Fruit fly (Drosophila melanogaster) whole organism, embryonic: ENCODE measurements around the gene lin-52.
A peak's percentile ranks its signal among the peaks of the same experiment; 100 is the strongest.

Experiments used
- Aef1 ChIP-seq: fragments of 200-800 bp; sonication (Bioruptor generic); IDR thresholded peaks from 3 replicates; pipeline ENCODE4 v1.3.6; 2022; ENCODE audit warnings: missing biosample characterization, missing genetic modification characterization
- Atf-2 ChIP-seq: fragments of 200-800 bp; sonication (Bioruptor generic); optimal IDR thresholded peaks from 2 replicates; lab custom pipeline; 2016; ENCODE audit warnings: missing biosample characterization, missing genetic modification characterization
- Bdp1 ChIP-seq: fragments of 200-800 bp; sonication (Bioruptor generic); optimal IDR thresholded peaks from 3 replicates; lab custom pipeline; 2016; ENCODE audit warnings: missing biosample characterization, missing genetic modification characterization
- Blimp-1 ChIP-seq: fragments of 200-800 bp; sonication (Bioruptor generic); optimal IDR thresholded peaks from 3 replicates; lab custom pipeline; 2018; ENCODE audit warnings: missing biosample characterization, missing genetic modification characterization, mild to moderate bottlenecking, moderate library complexity, missing genetic modification reagents
- CG10462 ChIP-seq: fragments of 200-800 bp; sonication (Bioruptor generic); optimal IDR thresholded peaks from 2 replicates; lab custom pipeline; 2016; ENCODE audit warnings: missing biosample characterization, missing genetic modification characterization
- CG11695 ChIP-seq: fragments of 200-800 bp; sonication (Bioruptor generic); IDR thresholded peaks from 3 replicates; pipeline ENCODE4 v1.3.6; 2022; ENCODE audit warnings: missing biosample characterization, missing genetic modification characterization
- CG12299 ChIP-seq: fragments of 200-800 bp; sonication (Bioruptor generic); optimal IDR thresholded peaks from 2 replicates; lab custom pipeline; 2018; ENCODE audit warnings: missing biosample characterization, mild to moderate bottlenecking, missing genetic modification characterization
- CG12769 ChIP-seq: fragments of 200-800 bp; sonication (Bioruptor generic); optimal IDR thresholded peaks from 2 replicates; lab custom pipeline; 2019; ENCODE audit warnings: missing biosample characterization, mild to moderate bottlenecking, missing genetic modification characterization, moderate library complexity
- CG13624 ChIP-seq: fragments of 200-800 bp; sonication (Bioruptor generic); optimal IDR thresholded peaks from 2 replicates; lab custom pipeline; 2016; ENCODE audit warnings: missing biosample characterization, missing genetic modification characterization
- CG13894 ChIP-seq: fragments of 200-800 bp; sonication (Bioruptor generic); optimal IDR thresholded peaks from 3 replicates; lab custom pipeline; 2018; ENCODE audit warnings: missing biosample characterization, mild to moderate bottlenecking, missing genetic modification characterization, moderate library complexity
- CG14667 ChIP-seq: fragments of 200-800 bp; sonication (Bioruptor generic); IDR thresholded peaks from 2 replicates; pipeline ENCODE4 v1.3.6; 2022; ENCODE audit warnings: missing biosample characterization, missing genetic modification characterization
- CG1602 ChIP-seq: fragments of 200-800 bp; sonication (Bioruptor generic); optimal IDR thresholded peaks from 3 replicates; lab custom pipeline; 2016; ENCODE audit warnings: missing biosample characterization, missing genetic modification characterization
- CG17328 ChIP-seq: fragments of 200-800 bp; sonication (Bioruptor generic); IDR thresholded peaks from 2 replicates; pipeline ENCODE4 v1.3.6; 2022; ENCODE audit warnings: missing biosample characterization, missing genetic modification characterization
- CG2120 ChIP-seq: fragments of 200-800 bp; sonication (Bioruptor generic); optimal IDR thresholded peaks from 3 replicates; lab custom pipeline; 2016; ENCODE audit warnings: missing biosample characterization, missing genetic modification characterization
- CG32767 ChIP-seq: fragments of 200-800 bp; sonication (Bioruptor generic); IDR thresholded peaks from 2 replicates; pipeline ENCODE4 v1.3.6; 2022; ENCODE audit warnings: missing biosample characterization, missing genetic modification characterization
- CG34376 ChIP-seq: fragments of 200-800 bp; sonication (Bioruptor generic); optimal IDR thresholded peaks from 2 replicates; lab custom pipeline; 2018; ENCODE audit warnings: missing biosample characterization, mild to moderate bottlenecking, missing genetic modification characterization
- CG3838 ChIP-seq: fragments of 200-800 bp; sonication (Bioruptor generic); optimal IDR thresholded peaks from 3 replicates; lab custom pipeline; 2016; ENCODE audit warnings: missing biosample characterization, missing genetic modification characterization
- CG6689 ChIP-seq: fragments of 200-800 bp; sonication (Bioruptor generic); IDR thresholded peaks from 2 replicates; pipeline ENCODE4 v1.3.6; 2022; ENCODE audit warnings: missing biosample characterization, missing genetic modification characterization
- CG7786 ChIP-seq: fragments of 200-800 bp; sonication (Bioruptor generic); optimal IDR thresholded peaks from 2 replicates; lab custom pipeline; 2016; ENCODE audit warnings: missing biosample characterization, missing genetic modification characterization
- CG9215 ChIP-seq: fragments of 200-800 bp; sonication (Bioruptor generic); IDR thresholded peaks from 2 replicates; pipeline ENCODE4 v1.3.6; 2022; ENCODE audit warnings: missing biosample characterization, missing genetic modification characterization
- CG9609 ChIP-seq: fragments of 200-800 bp; sonication (Bioruptor generic); optimal IDR thresholded peaks from 3 replicates; lab custom pipeline; 2016; ENCODE audit warnings: missing biosample characterization, missing genetic modification characterization
- Elba2 ChIP-seq: fragments of 200-800 bp; sonication (Bioruptor generic); optimal IDR thresholded peaks from 3 replicates; lab custom pipeline; 2016; ENCODE audit warnings: missing biosample characterization, missing genetic modification characterization
- Fer1 ChIP-seq: fragments of 200-800 bp; sonication (Bioruptor generic); optimal IDR thresholded peaks from 2 replicates; lab custom pipeline; 2017; ENCODE audit warnings: missing biosample characterization, mild to moderate bottlenecking, missing genetic modification characterization
- H15 ChIP-seq: fragments of 200-800 bp; sonication (Bioruptor generic); IDR thresholded peaks from 3 replicates; pipeline ENCODE4 v1.3.6; 2022; ENCODE audit warnings: missing biosample characterization, missing genetic modification characterization
- H2.0 ChIP-seq: fragments of 200-800 bp; sonication (Bioruptor generic); IDR thresholded peaks from 2 replicates; pipeline ENCODE4 v1.3.6; 2022; ENCODE audit warnings: missing biosample characterization, missing genetic modification characterization
- HLHmδ ChIP-seq: fragments of 200-800 bp; sonication (Bioruptor generic); optimal IDR thresholded peaks from 2 replicates; lab custom pipeline; 2018; ENCODE audit warnings: missing biosample characterization, mild to moderate bottlenecking, missing genetic modification characterization, moderate library complexity
- Hr3 ChIP-seq: fragments of 200-800 bp; sonication (Bioruptor generic); optimal IDR thresholded peaks from 3 replicates; lab custom pipeline; 2016; ENCODE audit warnings: missing biosample characterization, missing genetic modification characterization
- Pdp1 ChIP-seq, 2 experiments: fragments of 200-800 bp; sonication (Bioruptor generic); optimal IDR thresholded peaks; 3 replicates each; lab custom pipeline; 2016; ENCODE audit warnings: missing biosample characterization in 2 of 2, missing genetic modification characterization in 2 of 2, mild to moderate bottlenecking in 1 of 2, moderate library complexity in 1 of 2
- ab ChIP-seq: fragments of 200-800 bp; sonication (Bioruptor generic); optimal IDR thresholded peaks from 2 replicates; lab custom pipeline; 2016; ENCODE audit warnings: missing biosample characterization, missing genetic modification characterization
- ap ChIP-seq: fragments of 200-800 bp; sonication (Bioruptor generic); IDR thresholded peaks from 2 replicates; pipeline ENCODE4 v1.3.6; 2022; ENCODE audit warnings: missing biosample characterization, missing genetic modification characterization
- ash1 ChIP-seq: fragments of 200-800 bp; sonication (Bioruptor generic); optimal IDR thresholded peaks from 2 replicates; lab custom pipeline; 2018; ENCODE audit warnings: missing biosample characterization, mild to moderate bottlenecking, missing genetic modification characterization
- az2 ChIP-seq: fragments of 200-800 bp; sonication (Bioruptor generic); optimal IDR thresholded peaks from 3 replicates; lab custom pipeline; 2016; ENCODE audit warnings: missing biosample characterization, missing genetic modification characterization
- bcd ChIP-seq: fragments of 200-800 bp; sonication (Bioruptor generic); optimal IDR thresholded peaks from 2 replicates; lab custom pipeline; 2017; ENCODE audit warnings: missing biosample characterization, mild to moderate bottlenecking, missing genetic modification characterization
- chinmo ChIP-seq: fragments of 200-800 bp; sonication (Bioruptor generic); IDR thresholded peaks from 4 replicates; pipeline ENCODE4 v1.3.6; 2022; ENCODE audit warnings: missing biosample characterization, missing genetic modification characterization; ENCODE audit not compliant: partially characterized antibody
- cwo ChIP-seq: fragments of 200-800 bp; sonication (Bioruptor generic); optimal IDR thresholded peaks from 3 replicates; lab custom pipeline; 2017; ENCODE audit warnings: missing biosample characterization, missing genetic modification characterization, mild to moderate bottlenecking, moderate library complexity, missing genetic modification reagents
- dmrt11E ChIP-seq: fragments of 200-800 bp; sonication (Bioruptor generic); optimal IDR thresholded peaks from 3 replicates; lab custom pipeline; 2018; ENCODE audit warnings: missing biosample characterization, mild to moderate bottlenecking, missing genetic modification characterization, moderate library complexity
- exex ChIP-seq: fragments of 200-800 bp; sonication (Bioruptor generic); optimal IDR thresholded peaks from 4 replicates; lab custom pipeline; 2018; ENCODE audit warnings: missing biosample characterization, mild to moderate bottlenecking, missing genetic modification characterization, moderate library complexity
- gcm2 ChIP-seq: fragments of 200-800 bp; sonication (Bioruptor generic); optimal IDR thresholded peaks from 2 replicates; lab custom pipeline; 2016; ENCODE audit warnings: missing biosample characterization, missing genetic modification characterization
- grau ChIP-seq: fragments of 200-800 bp; optimal IDR thresholded peaks from 3 replicates; lab custom pipeline; 2019; ENCODE audit warnings: missing biosample characterization, mild to moderate bottlenecking, missing genetic modification characterization, moderate library complexity
- grn ChIP-seq: fragments of 200-800 bp; sonication (Bioruptor generic); optimal IDR thresholded peaks from 3 replicates; lab custom pipeline; 2017; ENCODE audit warnings: missing biosample characterization, missing genetic modification characterization
- hb ChIP-seq: fragments of 200-800 bp; sonication (Bioruptor generic); IDR thresholded peaks from 3 replicates; pipeline ENCODE4 v1.3.6; 2022; ENCODE audit warnings: missing biosample characterization, missing genetic modification characterization; ENCODE audit not compliant: partially characterized antibody
- klu ChIP-seq: fragments of 200-800 bp; sonication (Bioruptor generic); IDR thresholded peaks from 2 replicates; pipeline ENCODE4 v1.3.6; 2022; ENCODE audit warnings: missing biosample characterization, missing genetic modification characterization
- lola ChIP-seq, 3 experiments: fragments of >200 bp in 2 of 3; fragments of 200-800 bp in 1 of 3; sonication (Bioruptor generic) in 1 of 3; optimal IDR thresholded peaks; 2 replicates each; lab custom pipeline; 2017 to 2019; ENCODE audit warnings: missing biosample characterization in 3 of 3, missing genetic modification characterization in 3 of 3, mild to moderate bottlenecking in 1 of 3, moderate library complexity in 1 of 3
- mirr ChIP-seq: fragments of 200-800 bp; sonication (Bioruptor generic); optimal IDR thresholded peaks from 3 replicates; lab custom pipeline; 2018; ENCODE audit warnings: missing biosample characterization, mild to moderate bottlenecking, missing genetic modification characterization
- repo ChIP-seq: fragments of 200-800 bp; sonication (Bioruptor generic); optimal IDR thresholded peaks from 2 replicates; lab custom pipeline; 2016; ENCODE audit warnings: missing biosample characterization, missing genetic modification characterization
- scrt ChIP-seq: fragments of 200-800 bp; sonication (Bioruptor generic); optimal IDR thresholded peaks from 2 replicates; lab custom pipeline; 2018; ENCODE audit warnings: missing biosample characterization, mild to moderate bottlenecking, missing genetic modification characterization, moderate library complexity
- tna ChIP-seq: fragments of 200-800 bp; sonication (Bioruptor generic); IDR thresholded peaks from 2 replicates; pipeline ENCODE4 v1.3.6; 2022; ENCODE audit warnings: missing biosample characterization, missing genetic modification characterization; ENCODE audit not compliant: partially characterized antibody

The lin-52 gene

DNA sequence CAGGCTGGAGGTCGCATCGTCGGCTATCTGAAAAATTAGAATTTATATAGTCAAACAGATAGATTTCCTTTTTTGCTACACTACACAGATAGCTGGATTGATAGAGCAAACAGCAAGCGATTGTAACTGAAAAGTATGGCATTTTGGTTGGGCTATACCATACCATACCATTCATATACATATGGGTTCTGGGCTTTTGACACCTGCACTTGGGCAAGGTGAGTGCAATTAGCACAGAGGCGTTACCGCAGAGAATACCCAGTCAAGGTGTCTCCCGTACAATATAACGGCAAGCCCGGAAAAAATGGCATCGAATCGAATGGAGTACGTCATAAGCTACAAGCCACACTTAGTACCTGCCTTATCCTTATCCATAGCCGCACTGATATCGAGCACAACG, 40.0 kb downstream of the lin-52 start:
- TF ChIP-seq mirr (GFP tag; lab: Kevin White, UChicago), result no peak
- TF ChIP-seq, all 482 proteins: peak for 0

dm6 chrX:5712966-5713365, 41.8 kb downstream of the lin-52 start:
- peak in 1 of 2 experiments; percentile 54 for TF ChIP-seq Pdp1 (GFP tag; optimal IDR thresholded peaks at IDR 0.05; lab: Kevin White, UChicago)
- no peak for TF ChIP-seq CG11695 (GFP tag; lab: Robert Waterston, UW)
- no peak for TF ChIP-seq CG12299 (tag; lab: Kevin White, UChicago)
- no peak for TF ChIP-seq CG13624 (GFP tag; lab: Kevin White, UChicago)
- TF ChIP-seq, all 482 proteins: peak for 1

dm6 chrX:5705899-5706312, 48.9 kb downstream of the lin-52 start:
- TF ChIP-seq CG13894 (peak; percentile 95), CG7786 (GFP tag; lab: Kevin White, UChicago) (peak; percentile 41), tna (GFP tag; lab: Robert Waterston, UW) (no peak), Bdp1 (GFP tag; lab: Kevin White, UChicago) (peak; percentile 19), Aef1 (GFP tag; lab: Robert Waterston, UW) (peak; percentile 90), cwo (GFP tag; lab: Kevin White, UChicago) (peak; percentile 89), ap (GFP tag; lab: Robert Waterston, UW) (peak; percentile 80), klu (GFP tag; lab: Robert Waterston, UW) (peak; percentile 90), HLHmδ (no peak), Blimp-1 (GFP tag; lab: Kevin White, UChicago) (peak; percentile 76), CG9215 (GFP tag; lab: Robert Waterston, UW) (peak; percentile 90), H15 (GFP tag; lab: Robert Waterston, UW) (peak; percentile 88), bcd (GFP tag; lab: Kevin White, UChicago) (peak; percentile 89), grau (tag; lab: Kevin White, UChicago) (peak; percentile 81), exex (tag; lab: Kevin White, UChicago) (peak; percentile 50), chinmo (GFP tag; lab: Robert Waterston, UW) (0 out of 4 replicates have a peak, but pooled peaks have one; percentile 22), CG12769 (peak; percentile 92), CG10462 (peak; percentile 28), Elba2 (GFP tag; lab: Kevin White, UChicago) (no peak), CG2120 (GFP tag; lab: Kevin White, UChicago) (peak; percentile 87), CG34376 (GFP tag; lab: Kevin White, UChicago) (peak; percentile 50), dmrt11E (tag; lab: Kevin White, UChicago) (no peak), CG6689 (peak; percentile 93), scrt (GFP tag; lab: Kevin White, UChicago) (peak; percentile 80), CG32767 (GFP tag; lab: Robert Waterston, UW) (peak; percentile 84), CG3838 (GFP tag; lab: Kevin White, UChicago) (peak; percentile 23), repo (peak; percentile 42), CG17328 (GFP tag; lab: Robert Waterston, UW) (peak; percentile 77), CG1602 (peak; percentile 66), az2 (GFP tag; lab: Kevin White, UChicago) (peak; percentile 59), ab (no peak), Atf-2 (GFP tag; lab: Kevin White, UChicago) (no peak), Hr3 (GFP tag; lab: Kevin White, UChicago) (peak; percentile 59), lola (GFP tag; optimal IDR thresholded peaks at IDR 0.05; lab: Kevin White, UChicago) (no peak), CG14667 (GFP tag; lab: Robert Waterston, UW) (peak; percentile 77), grn (GFP tag; lab: Kevin White, UChicago) (peak; percentile 66), Fer1 (GFP tag; lab: Kevin White, UChicago) (peak; percentile 94), hb (GFP tag; lab: Robert Waterston, UW) (no peak), gcm2 (GFP tag; lab: Kevin White, UChicago) (peak; percentile 15), CG9609 (peak; percentile 29), ash1 (peak; percentile 5), H2.0 (GFP tag; lab: Robert Waterston, UW) (peak; percentile 80)
